Worm (Caenorhabditis elegans): ENCODE data around the gene col-80.
A peak's percentile ranks its signal among the peaks of the same experiment; 100 is the strongest.

- no peak for TF ChIP-seq B0336.3 (GFP tag; IDR thresholded peaks at IDR 0.05)
- no peak for TF ChIP-seq sea-2 (GFP tag; IDR thresholded peaks at IDR 0.05)
- 0 out of 2 replicates have a peak, but pooled peaks have one; percentile 23 for TF ChIP-seq D2030.7 (GFP tag; IDR thresholded peaks at IDR 0.05)
- TF ChIP-seq ztf-6 (GFP tag; IDR thresholded peaks at IDR 0.05), result no peak
- TF ChIP-seq pha-4 (tag; optimal IDR thresholded peaks at IDR 0.05), result no peak
- TF ChIP-seq cebp-2 (GFP tag; IDR thresholded peaks at IDR 0.05), result no peak
- no peak for TF ChIP-seq aptf-3 (GFP tag; IDR thresholded peaks at IDR 0.05)
Observed at ce11 chrII:10662698-10663097, 44.3 kb upstream of the col-80 start, which contains the start of gene D2089.8.

Data from whole organism, young adult.